Worm (Caenorhabditis elegans) whole organism, dauer: ENCODE results near the gene lir-2.

Experiments used
- unc-62 ChIP-seq: sonication (generic microtip); optimal IDR thresholded peaks from 2 replicates; lab custom pipeline; 2017; ENCODE audit warnings: missing biosample characterization, missing genetic modification reagents, missing genetic modification characterization

Gene lir-2

ce11 chrII:7694745-7695144 lies 27.7 kb downstream of the lir-2 start:
- no peak for TF ChIP-seq unc-62

- TF ChIP-seq unc-62: no peak
Observed at ce11 chrII:7695636-7696035, 28.6 kb downstream of the lir-2 start.

DNA sequence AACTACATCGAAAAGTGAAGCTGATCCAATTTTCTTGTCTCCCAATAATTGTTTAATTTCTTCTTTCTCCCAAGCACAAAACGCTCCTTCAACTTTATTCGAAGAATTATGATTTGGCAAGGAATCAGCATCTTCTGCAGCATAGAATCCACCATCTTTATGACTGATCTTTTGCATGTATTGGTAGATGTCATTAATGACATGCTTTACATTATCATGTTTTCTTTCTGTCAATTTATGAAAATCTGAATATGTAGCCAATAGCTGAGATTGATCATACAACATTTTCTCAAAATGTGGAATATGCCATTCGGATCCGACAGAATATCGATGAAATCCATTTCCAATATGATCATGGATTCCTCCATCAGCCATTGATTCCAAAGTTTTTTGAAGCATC lies 30.1 kb downstream of the lir-2 start:
- no peak for TF ChIP-seq unc-62

DNA sequence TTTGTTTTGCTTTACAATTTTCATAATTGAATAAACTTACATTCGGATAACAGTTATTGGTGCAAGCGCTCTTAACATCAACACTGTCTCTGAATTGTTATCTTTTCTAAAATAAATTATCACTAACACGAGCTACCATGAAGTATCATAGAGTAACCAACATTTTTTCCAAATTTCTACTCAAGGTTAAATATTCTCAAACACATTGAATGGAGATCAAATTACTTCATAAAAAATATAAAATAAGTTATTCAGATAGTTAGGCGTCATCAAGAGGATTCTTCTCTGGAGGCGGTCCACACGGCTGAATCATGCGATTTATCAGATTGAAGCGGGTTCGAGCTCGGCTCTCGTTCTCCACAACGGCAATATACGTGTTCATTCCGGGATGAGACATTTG lies 31.3 kb downstream of the lir-2 start, which contains the start of gene B0495.5:
B0495.5 (minus strand) TSS at position 101 of the 400 bp plus-strand sequence.
- no peak for TF ChIP-seq unc-62

DNA sequence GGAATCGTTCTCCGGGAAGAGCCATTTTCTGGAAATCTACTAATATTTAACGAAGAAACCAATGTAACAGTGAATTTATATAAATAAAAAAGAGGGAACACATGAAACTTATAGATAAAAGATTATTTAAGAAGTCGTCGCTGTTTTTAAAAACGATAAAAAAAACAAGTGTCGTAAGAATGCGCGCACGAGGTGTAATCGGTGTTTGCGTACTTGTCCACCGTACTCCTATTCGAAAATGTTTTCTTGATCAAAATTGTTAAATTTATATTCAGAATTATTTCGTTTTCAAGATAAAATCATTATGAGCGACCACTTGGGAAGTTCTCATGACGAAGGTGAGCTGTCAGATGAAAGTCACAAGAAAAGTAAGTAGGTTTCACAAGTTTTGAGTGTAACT lies 31.9 kb downstream of the lir-2 start, which contains the start of the genes moa-2 and cdk-11.1:
moa-2 (minus strand) TSS at position 25 of the 400 bp plus-strand sequence.
cdk-11.1 (plus strand) TSS at position 227 of the 400 bp plus-strand sequence.
- no peak for TF ChIP-seq unc-62

DNA sequence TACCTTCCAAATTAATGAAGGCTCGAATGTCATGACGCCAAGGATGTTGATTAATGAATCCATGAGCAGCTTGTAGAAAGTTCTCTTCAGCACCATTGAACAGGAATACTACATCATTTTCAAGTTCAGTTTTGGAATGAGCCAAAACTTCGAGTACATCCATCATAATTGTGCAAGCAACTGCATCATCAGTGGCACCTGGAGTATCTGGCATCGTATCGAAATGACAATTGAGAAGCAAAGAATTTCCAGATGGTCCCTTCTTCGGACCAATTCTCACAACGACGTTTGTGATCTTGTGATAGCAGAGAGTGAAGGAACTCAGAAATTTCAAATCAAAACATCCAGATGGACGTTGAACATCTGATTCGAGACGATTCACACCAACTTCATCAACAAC lies 37.3 kb downstream of the lir-2 start:
- TF ChIP-seq unc-62: no peak

- TF ChIP-seq unc-62: no peak
Observed at ce11 chrII:7705152-7705551, 38.1 kb downstream of the lir-2 start, which contains the start of gene B0495.7. B0495.7 (minus strand) TSS chrII:7705233.

DNA sequence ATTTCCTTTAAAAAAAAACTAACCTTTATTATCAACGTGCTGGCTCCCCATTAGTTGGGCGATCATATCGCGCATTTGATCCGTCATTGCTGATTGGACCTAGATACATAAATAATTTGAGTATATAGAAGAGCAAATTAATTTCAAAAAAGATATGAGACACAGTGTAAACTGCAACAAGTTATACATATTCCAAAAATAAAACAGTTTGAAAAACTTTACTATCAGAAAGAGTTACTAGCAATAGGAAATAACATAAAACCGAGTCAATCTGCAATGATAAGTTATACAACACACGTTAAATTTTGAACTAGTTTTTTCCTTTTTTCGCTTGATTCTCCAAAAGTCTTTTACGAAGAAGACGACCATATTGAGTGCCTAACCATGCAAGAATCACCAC lies 40.3 kb downstream of the lir-2 start, which contains the start of gene luc-7L:
luc-7L (minus strand) TSS at position 101 of the 400 bp plus-strand sequence.
- no peak for TF ChIP-seq unc-62

- no peak for TF ChIP-seq unc-62
Observed at ce11 chrII:7708540-7708939, 41.5 kb downstream of the lir-2 start, which contains the start of gene B0495.9. B0495.9 (minus strand) TSS chrII:7708710.

DNA sequence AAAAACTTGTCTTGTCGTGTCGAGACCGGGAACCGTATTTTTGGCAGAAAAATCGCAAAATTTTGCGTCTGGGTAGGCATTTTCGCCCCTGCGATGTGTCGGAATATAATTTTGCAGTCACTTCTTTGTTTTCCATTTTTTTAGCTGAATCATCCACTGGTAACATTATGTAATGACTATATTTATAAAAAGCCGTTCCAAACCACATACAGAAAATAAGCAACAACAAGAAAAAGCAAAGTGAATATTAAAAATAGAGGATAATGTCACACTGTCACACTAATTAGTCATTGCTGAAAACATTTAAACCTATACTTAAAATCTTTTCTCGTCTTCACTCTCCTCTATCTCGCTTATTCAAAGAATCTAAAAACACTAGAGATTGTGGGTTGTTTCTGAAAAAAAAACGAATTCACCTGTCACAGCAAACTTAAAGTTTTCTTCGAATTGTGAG lies 42.3 kb downstream of the lir-2 start, which contains the start of gene sre-1:
sre-1 (plus strand) TSS at position 404 of the 454 bp plus-strand sequence.
- no peak for TF ChIP-seq unc-62

- no peak for TF ChIP-seq unc-62
Observed at ce11 chrII:7714614-7715186, 47.6 kb downstream of the lir-2 start.

- no peak for TF ChIP-seq unc-62
Observed at ce11 chrII:7716112-7716511, 49.0 kb downstream of the lir-2 start.

DNA sequence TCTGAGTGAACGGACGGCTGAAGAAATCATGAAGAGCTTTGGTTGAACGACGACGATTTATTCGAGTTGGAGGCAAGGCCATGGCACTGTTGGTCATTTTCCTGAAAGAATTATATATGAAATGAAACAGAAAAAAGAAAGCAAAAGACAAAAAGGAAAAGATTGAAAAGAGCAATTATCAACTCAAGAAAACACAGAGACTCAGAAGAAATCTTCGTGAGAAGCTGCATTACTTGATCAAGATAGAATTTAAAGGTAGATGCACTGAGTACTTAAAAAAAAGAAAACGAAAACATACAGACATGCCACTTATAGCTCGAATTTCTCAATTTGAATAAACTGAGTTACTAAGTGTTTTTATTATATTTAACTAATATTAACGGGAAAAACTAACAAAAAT lies 51.4 kb downstream of the lir-2 start, which contains the start of gene cpna-5:
cpna-5 (minus strand) TSS at position 101 of the 400 bp plus-strand sequence.
- no peak for TF ChIP-seq unc-62

ce11 chrII:7719039-7719438 lies 52.0 kb downstream of the lir-2 start:
- TF ChIP-seq unc-62: no peak

DNA sequence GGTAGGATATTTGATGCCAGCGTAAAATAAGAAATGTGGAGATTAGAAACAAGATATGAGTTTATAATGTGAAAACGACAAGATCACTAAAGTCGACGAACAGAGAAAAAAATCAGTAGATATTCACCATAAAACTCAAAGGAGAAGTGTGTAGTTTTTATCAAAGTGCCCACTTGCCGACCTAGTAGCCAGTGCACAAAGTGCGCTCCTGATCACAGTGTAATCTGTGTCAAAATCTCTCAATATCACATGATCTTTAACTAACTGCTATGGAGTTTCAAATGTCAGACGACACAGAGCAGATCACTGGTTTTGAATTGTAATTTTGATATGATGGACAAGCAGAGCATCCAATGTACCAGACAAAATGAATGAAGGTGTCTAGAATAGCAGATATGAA lies 53.4 kb downstream of the lir-2 start:
- no peak for TF ChIP-seq unc-62
